Worm (Caenorhabditis elegans): ENCODE results near the gene F40G9.5.

DNA sequence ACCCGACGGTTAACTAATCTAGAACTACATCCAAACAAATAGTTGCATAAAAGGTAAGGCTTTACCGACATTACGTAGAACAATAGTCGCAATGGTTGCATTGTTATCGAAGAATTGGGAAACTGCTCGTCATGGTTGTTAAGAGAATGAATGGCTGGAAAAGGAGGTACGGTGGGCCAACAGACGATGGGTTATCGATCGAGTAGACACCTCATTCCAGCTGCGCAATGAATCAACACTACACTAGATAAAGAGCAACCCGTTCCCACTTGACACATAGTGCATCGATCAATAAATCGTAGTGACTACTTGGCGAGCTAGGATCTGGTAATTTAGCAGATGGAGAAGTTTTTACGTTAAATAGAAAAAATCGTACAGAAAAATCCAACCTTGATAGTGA, 36.0 kb upstream of the F40G9.5 start, which contains the start of the genes T17A3.12 and fbxb-83:
- no peak for TF ChIP-seq tab-1 (GFP tag; IDR thresholded peaks at IDR 0.05)
- TF ChIP-seq klf-2 (GFP tag; conservative IDR thresholded peaks at IDR 0.05): no peak
- TF ChIP-seq T22C8.4 (GFP tag; IDR thresholded peaks at IDR 0.05): no peak
- no peak for TF ChIP-seq ztf-29 (GFP tag; IDR thresholded peaks at IDR 0.05)
- no peak for TF ChIP-seq cog-1 (tag; optimal IDR thresholded peaks at IDR 0.05)
- no peak for TF ChIP-seq ztf-23 (GFP tag; IDR thresholded peaks at IDR 0.05)
- no peak for TF ChIP-seq flt-1 (GFP tag; IDR thresholded peaks at IDR 0.05)

Measured in whole organism, midembryonic.